Worm (Caenorhabditis elegans) whole organism, young adult: ENCODE measurements around the gene Y46H3D.1.
"Not testable (repeated sequence)": the region's sequence is repeated elsewhere in the genome, so short reads cannot be mapped to it uniquely, and the experiment has no call there.

Experiments used
- F55B11.4 ChIP-seq: sonication (generic microtip); optimal IDR thresholded peaks from 2 replicates; lab custom pipeline; 2016; ENCODE audit warnings: missing compliant biosample characterization, missing genetic modification characterization, borderline replicate concordance; ENCODE audit not compliant: insufficient read depth
- attf-3 ChIP-seq: fragments of 200-800 bp; sonication (Bioruptor generic); conservative IDR thresholded peaks from 2 replicates; pipeline ENCODE4 v1.3.6; 2022; ENCODE audit warnings: missing genetic modification reagents, missing genetic modification characterization, missing compliant biosample characterization
- chd-7 ChIP-seq: sonication (generic microtip); optimal IDR thresholded peaks from 2 replicates; lab custom pipeline; 2016; ENCODE audit warnings: mild to moderate bottlenecking, missing genetic modification characterization, moderate library complexity, missing compliant biosample characterization
- madf-10 ChIP-seq: sonication (generic microtip); optimal IDR thresholded peaks from 2 replicates; lab custom pipeline; 2016; ENCODE audit warnings: mild to moderate bottlenecking, missing genetic modification characterization, missing compliant biosample characterization
- ztf-18 ChIP-seq: sonication (generic microtip); optimal IDR thresholded peaks from 2 replicates; lab custom pipeline; 2016; ENCODE audit warnings: missing genotype, mild to moderate bottlenecking, missing genetic modification characterization, missing compliant biosample characterization

DNA sequence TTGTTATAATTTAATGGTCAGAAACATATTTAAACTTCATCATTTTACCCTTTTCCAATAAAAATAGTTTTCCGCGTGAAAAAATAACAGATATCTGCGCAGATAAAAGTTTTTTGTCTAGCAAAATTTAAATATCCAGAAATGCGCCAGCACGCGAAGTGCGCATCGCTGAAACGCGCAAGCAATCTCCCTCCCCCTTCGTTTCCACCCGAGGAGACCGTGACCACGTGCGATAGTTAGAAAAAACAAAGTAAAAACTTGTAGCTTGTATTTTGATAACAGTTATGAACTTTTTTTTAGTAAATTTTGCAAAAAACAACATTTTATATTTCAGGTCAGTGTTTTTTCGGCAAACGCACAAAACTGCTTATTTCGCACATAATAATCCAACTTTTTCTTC, 43.2 kb upstream of the Y46H3D.1 start:
- TF ChIP-seq F55B11.4; attf-3 (GFP tag; lab: Robert Waterston, UW); chd-7 (tag; lab: Kevin White, UChicago); madf-10 (tag; lab: Kevin White, UChicago): not testable (repeated sequence)
- peak; percentile 90 for TF ChIP-seq ztf-18 (tag; lab: Kevin White, UChicago)
